Worm (Caenorhabditis elegans): ENCODE results near the gene Y49A3A.3.

Y49A3A.3 gene

ce11 chrV:14366487-14366962 lies 12.3 kb downstream of the Y49A3A.3 start (continued):
- TF ChIP-seq Y95B8A.8 (GFP tag; IDR thresholded peaks at IDR 0.05) (no peak), F33H1.4 (GFP tag; IDR thresholded peaks at IDR 0.05) (no peak), cebp-2 (GFP tag; IDR thresholded peaks at IDR 0.05) (no peak), madf-10 (tag; optimal IDR thresholded peaks at IDR 0.05) (no peak), unc-130 (GFP tag; optimal IDR thresholded peaks at IDR 0.05) (no peak), attf-3 (GFP tag; conservative IDR thresholded peaks at IDR 0.05) (no peak), C06A6.2 (GFP tag; conservative IDR thresholded peaks at IDR 0.05) (no peak; the same call in 1 of the 2 replicates), let-526 (GFP tag; IDR thresholded peaks at IDR 0.05) (no peak), pbrm-1 (GFP tag; IDR thresholded peaks at IDR 0.05) (0 out of 2 replicates have a peak, but pooled peaks have one; percentile 40), hlh-26 (GFP tag; conservative IDR thresholded peaks at IDR 0.05) (no peak), aptf-3 (GFP tag; IDR thresholded peaks at IDR 0.05) (no peak), lin-40 (tag; optimal IDR thresholded peaks at IDR 0.05) (peak; percentile 66), Y56A3A.18 (GFP tag; IDR thresholded peaks at IDR 0.05) (no peak), ceh-79 (tag; optimal IDR thresholded peaks at IDR 0.05) (no peak), D2030.7 (GFP tag; IDR thresholded peaks at IDR 0.05) (no peak), F57C9.4 (tag; optimal IDR thresholded peaks at IDR 0.05) (no peak), tbp1 (GFP tag; optimal IDR thresholded peaks at IDR 0.05) (peak; percentile 34), attf-5 (GFP tag; optimal IDR thresholded peaks at IDR 0.05) (no peak), nfya-1 (tag; optimal IDR thresholded peaks at IDR 0.05; ENCODE audit: borderline replicate concordance, insufficient read depth) (no peak), ekl-4 (GFP tag; IDR thresholded peaks at IDR 0.05) (no peak; the same call in 1 of the 2 replicates), rec-8 (tag; optimal IDR thresholded peaks at IDR 0.05) (no peak), aptf-2 (GFP tag; conservative IDR thresholded peaks at IDR 0.05) (no peak), ztf-18 (tag; optimal IDR thresholded peaks at IDR 0.05) (peak; percentile 36), nfyb-1 (GFP tag; IDR thresholded peaks at IDR 0.05) (peak; percentile 39; the same call in 1 of the 2 replicates), ceh-100 (GFP tag; IDR thresholded peaks at IDR 0.05) (no peak), B0035.1 (tag; optimal IDR thresholded peaks at IDR 0.05) (no peak), F57A8.1 (GFP tag; optimal IDR thresholded peaks at IDR 0.05) (no peak), unc-62 (GFP tag; optimal IDR thresholded peaks at IDR 0.05) (no peak), nhr-80 (tag; optimal IDR thresholded peaks at IDR 0.05) (peak; percentile 28), B0336.3 (GFP tag; IDR thresholded peaks at IDR 0.05) (no peak), hmg-20 (GFP tag; IDR thresholded peaks at IDR 0.05) (0 out of 2 replicates have a peak, but pooled peaks have one; percentile 34), dpff-1 (tag; optimal IDR thresholded peaks at IDR 0.05) (no peak), ceh-40 (GFP tag; IDR thresholded peaks at IDR 0.05) (no peak), ztf-28 (GFP tag; IDR thresholded peaks at IDR 0.05) (no peak), hmg-1.2 (GFP tag; IDR thresholded peaks at IDR 0.05) (no peak; the same call in 1 of the 2 replicates), F52B5.7 (tag; optimal IDR thresholded peaks at IDR 0.05) (peak; percentile 31), atf-7 (tag; optimal IDR thresholded peaks at IDR 0.05) (no peak), K11D2.4 (GFP tag; IDR thresholded peaks at IDR 0.05) (peak; percentile 68), mcd-1 (GFP tag; IDR thresholded peaks at IDR 0.05) (peak; percentile 60), lsl-1 (GFP tag; optimal IDR thresholded peaks at IDR 0.05) (no peak), sdz-38 (tag; optimal IDR thresholded peaks at IDR 0.05) (no peak), T07F8.4 (tag; optimal IDR thresholded peaks at IDR 0.05) (no peak), gei-17 (GFP tag; optimal IDR thresholded peaks at IDR 0.05) (peak; percentile 40), snpc-4 (GFP tag; optimal IDR thresholded peaks at IDR 0.05) (no peak), snpc-4 (tag; optimal IDR thresholded peaks at IDR 0.05) (peak in 2 of 4 experiments; percentile 55 to 58)

Measured in whole organism, young adult.